Worm (Caenorhabditis elegans): ENCODE data around the gene T10D4.14.
"Not testable (repeated sequence)": the region's sequence is repeated elsewhere in the genome, so short reads cannot be mapped to it uniquely, and the experiment has no call there.

T10D4.14 gene

DNA sequence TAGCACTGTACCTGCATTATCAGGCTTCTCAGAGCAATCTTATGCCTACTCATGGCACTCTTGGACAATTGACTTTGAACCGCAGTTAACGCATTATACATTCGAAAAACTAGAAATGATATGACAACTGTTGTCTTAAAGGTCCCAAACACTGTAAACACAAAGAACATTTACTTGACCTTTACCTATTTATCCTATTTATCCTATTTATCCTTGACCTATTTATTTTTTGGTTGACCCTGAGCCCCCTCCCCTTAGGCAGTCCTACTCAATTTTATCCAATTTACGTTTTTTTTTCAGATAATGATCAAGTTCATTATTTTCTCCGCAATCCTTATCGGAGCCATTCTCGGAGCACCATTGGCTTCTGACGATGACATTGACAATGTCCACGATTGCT is at the start of gene T10D4.14, which contains the start of gene T10D4.19:
Gene T10D4.14 (minus strand): TSS at position 101 of the 400 bp plus-strand sequence.
Gene T10D4.19 (plus strand): TSS at position 304 of the 400 bp plus-strand sequence.
- TF ChIP-seq dao-5 (tag; optimal IDR thresholded peaks at IDR 0.05) (no peak), him-1 (tag; optimal IDR thresholded peaks at IDR 0.05) (no peak), W03F9.2 (tag; optimal IDR thresholded peaks at IDR 0.05) (no peak)

DNA sequence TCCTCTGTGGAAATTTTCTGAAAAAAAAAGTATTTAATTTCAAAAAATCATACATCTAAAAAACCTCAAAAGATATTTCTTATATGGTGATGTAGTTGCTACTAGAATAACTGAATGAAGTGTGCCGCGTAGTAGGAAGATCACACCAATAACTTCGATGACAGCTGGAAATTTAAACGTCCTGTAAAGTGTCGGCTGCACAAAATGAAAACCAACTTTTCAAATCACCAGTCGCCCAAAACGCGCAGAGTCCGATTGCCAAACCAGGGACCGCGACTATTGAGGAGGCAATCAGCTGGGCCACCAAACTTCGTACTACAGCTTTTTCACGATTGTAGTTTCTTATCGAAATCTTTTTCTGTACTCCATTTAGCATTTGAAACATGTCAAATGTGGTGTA is 49.7 kb upstream of the T10D4.14 start, which contains the start of gene sri-48:
Gene sri-48 (minus strand): TSS at position 101 of the 400 bp plus-strand sequence.
- TF ChIP-seq him-1, W03F9.2, dao-5 (tag; optimal IDR thresholded peaks at IDR 0.05): not testable (repeated sequence)

DNA sequence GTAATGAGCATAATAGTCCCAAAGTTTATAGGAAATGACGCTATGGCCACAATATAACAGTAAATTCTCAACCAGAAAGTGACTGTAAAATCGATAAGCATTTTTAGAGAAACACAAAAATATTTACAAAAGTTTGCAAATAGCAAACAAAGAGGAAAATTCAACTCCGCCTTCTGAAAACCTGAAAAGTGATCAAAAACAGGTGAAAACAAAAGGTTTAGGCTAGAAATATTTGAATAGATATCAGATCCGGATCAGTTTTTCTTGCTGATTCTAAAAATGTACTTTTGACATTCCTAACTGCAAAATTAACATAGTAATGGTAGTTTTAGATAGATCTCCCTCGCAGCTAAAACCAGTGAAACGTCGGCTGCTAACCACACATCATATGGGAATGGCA is 47.5 kb upstream of the T10D4.14 start, which contains the start of gene sri-51:
Gene sri-51 (minus strand): TSS at position 101 of the 400 bp plus-strand sequence.
- TF ChIP-seq him-1 (tag; optimal IDR thresholded peaks at IDR 0.05) (no peak), W03F9.2 (tag; optimal IDR thresholded peaks at IDR 0.05) (no peak), dao-5 (tag; optimal IDR thresholded peaks at IDR 0.05) (no peak)

DNA sequence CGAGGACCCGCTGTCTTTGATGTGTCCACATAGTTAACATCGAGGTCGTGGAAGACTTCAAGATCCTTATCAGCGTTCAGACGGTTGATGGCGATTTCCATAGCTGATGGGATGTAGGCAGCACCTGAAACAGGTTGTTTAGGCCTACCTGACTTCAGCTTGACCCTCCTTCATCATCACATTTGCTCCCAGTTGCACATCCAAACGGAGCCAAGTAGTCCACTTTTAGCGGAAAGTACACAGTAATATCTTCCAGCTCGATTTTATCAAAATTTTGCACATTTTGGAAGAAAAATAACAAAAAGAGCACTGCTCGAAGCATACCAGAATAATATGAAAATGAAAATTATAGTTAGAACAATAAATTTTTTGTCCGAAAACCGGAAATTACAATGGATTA is 45.5 kb upstream of the T10D4.14 start, which contains the start of gene gcy-15:
Gene gcy-15 (minus strand): TSS at position 101 of the 400 bp plus-strand sequence.
- TF ChIP-seq him-1 (tag; optimal IDR thresholded peaks at IDR 0.05) (no peak), W03F9.2 (tag; optimal IDR thresholded peaks at IDR 0.05) (no peak), dao-5 (tag; optimal IDR thresholded peaks at IDR 0.05) (no peak)

DNA sequence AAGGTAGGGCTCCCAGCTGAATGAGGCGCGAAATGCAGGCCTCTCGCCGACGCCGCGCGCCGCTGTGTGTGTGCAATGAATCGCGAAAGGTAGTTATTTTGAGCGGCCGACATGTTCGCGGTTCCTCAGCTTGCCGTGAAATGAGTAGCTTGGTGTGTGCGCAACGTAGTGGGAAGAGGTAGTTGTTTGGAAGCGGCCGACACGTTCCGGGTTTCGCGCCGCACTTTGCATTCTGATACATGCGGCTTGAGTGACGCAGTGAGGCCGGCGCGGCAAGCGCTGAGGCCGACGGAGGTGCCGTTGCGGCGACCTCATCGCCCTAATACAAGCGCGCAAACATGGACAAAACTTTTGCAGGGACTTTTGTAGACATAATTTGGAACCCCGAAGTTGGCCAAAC is 44.2 kb upstream of the T10D4.14 start:
- TF ChIP-seq dao-5 (tag; optimal IDR thresholded peaks at IDR 0.05) = no peak
- TF ChIP-seq him-1 (tag; optimal IDR thresholded peaks at IDR 0.05) = no peak
- TF ChIP-seq W03F9.2 (tag; optimal IDR thresholded peaks at IDR 0.05) = no peak

DNA sequence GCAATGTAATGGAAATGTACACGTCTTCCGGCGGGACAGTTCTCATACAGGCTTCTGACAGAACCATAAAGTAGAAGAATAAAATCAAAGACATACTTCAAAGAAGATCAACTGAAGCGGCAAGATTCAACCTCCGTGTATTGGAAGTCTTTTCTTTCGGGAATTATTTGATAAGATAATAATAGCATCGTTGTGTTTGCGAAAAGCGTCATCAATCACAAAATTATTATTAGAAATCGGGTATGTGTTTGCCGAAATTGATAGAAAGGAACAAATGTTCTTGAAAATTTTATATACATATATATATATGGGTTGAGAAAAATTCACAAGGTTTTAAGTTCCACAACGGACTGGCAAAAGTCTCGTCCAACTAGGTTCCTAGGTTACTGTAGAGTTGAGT is 40.0 kb upstream of the T10D4.14 start, which contains the start of gene Y27F2A.9:
Gene Y27F2A.9 (minus strand): TSS at position 101 of the 400 bp plus-strand sequence.
- TF ChIP-seq him-1, dao-5, W03F9.2 (tag; optimal IDR thresholded peaks at IDR 0.05): not testable (repeated sequence)

DNA sequence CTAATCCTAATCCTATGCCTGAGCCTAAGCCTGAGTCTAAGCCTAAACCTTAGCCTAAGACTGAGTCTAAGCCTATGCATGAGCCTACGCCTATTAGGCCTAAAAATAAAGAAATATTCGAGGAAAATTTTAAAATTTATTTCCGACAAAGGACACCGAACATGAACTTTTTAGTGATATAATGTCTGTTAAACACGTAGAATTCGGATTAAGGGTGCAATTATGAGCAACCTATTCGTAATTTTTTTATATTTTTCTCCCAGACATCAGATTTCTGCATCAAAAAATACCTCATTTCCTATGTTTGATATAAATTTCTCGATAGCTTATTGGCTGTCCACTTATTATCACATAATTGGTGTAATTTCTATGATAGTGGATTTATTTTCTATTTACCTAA is 37.5 kb upstream of the T10D4.14 start, which contains the start of gene Y27F2A.11:
Gene Y27F2A.11 (plus strand): TSS at position 301 of the 400 bp plus-strand sequence.
- not testable (repeated sequence) for TF ChIP-seq W03F9.2, him-1, dao-5 (tag; optimal IDR thresholded peaks at IDR 0.05)

DNA sequence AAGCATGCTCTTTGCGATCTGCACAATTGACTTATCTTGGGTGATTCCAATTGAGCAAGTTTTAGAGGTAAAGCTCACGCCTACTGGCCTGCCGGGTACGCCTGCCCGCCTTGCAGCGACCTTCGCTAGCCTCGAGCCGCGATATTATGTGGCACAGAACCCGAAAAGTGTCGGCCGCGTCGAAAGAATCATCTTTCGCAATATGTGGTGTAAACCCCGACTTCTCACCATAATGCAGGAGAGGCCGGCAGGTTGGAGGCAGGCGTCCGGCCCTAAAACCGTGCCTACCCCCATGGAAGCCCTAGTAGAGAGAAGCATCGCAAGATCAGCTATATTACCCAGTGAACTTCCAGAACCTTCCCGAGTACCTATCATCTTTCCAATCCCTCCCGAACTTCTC is 34.3 kb upstream of the T10D4.14 start:
- TF ChIP-seq him-1 (tag; optimal IDR thresholded peaks at IDR 0.05) = no peak

DNA sequence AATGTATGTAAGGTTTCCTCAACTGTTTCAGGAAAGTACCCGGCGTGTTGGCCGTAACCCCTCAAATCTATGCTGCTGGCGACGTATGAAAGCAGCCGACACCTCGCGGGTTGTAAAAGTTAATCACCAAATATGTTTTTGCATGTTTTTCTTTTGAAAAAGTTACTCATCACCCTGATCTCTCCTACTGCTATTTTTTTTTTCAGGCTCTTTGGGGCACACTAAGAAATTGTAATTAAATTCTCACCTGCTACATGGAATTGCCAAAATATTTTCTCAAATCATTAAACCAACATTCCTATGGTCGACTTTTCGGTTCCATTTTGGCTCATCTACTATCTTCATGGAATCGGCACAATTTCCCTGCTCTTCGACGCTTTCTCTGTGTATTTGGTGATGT is 33.3 kb upstream of the T10D4.14 start, which contains the start of gene sri-78:
Gene sri-78 (plus strand): TSS at position 301 of the 400 bp plus-strand sequence.
- not testable (repeated sequence) for TF ChIP-seq him-1, dao-5, W03F9.2 (tag; optimal IDR thresholded peaks at IDR 0.05)

DNA sequence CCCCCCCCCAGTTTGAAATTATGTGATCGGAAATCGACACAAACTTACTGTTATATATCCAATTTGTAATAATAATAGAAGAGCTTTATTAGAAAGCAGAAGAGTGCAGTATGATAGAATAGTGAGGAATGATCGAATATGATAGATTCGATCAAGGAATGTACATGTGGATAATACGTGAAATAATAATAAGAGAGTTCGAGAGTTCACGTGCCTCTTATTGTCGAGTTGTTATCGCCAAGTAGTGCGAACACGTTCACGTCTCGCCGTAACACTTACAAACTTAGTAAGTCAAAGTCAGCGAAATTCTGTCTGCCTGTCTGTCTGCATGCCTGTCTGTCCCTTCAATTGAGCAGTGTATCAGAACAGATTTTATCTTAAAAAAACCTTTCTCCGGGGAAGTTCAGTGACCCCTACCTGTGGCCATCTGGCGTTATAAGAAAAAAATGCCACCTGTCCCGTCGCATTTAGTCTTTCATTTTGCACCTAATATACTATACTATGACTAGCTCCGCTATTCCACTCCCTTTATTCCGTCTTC is 31.9 kb upstream of the T10D4.14 start, which contains the start of the genes Y27F2A.6 and Y27F2A.8:
Gene Y27F2A.6 (minus strand): TSS at position 101 of the 541 bp plus-strand sequence.
Gene Y27F2A.8 (plus strand): TSS at position 491 of the 541 bp plus-strand sequence.
- TF ChIP-seq dao-5, him-1, W03F9.2 (tag; optimal IDR thresholded peaks at IDR 0.05): not testable (repeated sequence)

DNA sequence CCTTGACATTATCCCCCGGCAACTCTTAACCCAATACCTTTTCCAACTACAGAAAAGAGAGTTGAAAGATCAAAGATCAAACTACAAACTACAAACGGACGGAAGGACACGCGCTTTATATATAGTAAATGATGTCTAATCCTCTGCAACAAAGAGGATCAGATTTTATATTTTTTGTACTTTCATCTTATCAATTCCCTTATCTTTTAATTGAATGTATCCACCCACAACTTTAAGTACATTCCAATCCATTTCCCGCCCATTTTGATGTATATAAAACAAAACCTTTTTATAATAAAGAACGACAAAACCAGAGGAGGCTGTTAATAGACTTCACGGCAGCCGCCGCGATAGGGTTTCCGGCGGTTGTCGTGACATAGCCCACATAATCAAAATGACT is 26.1 kb upstream of the T10D4.14 start, which contains the start of gene sri-40:
Gene sri-40 (plus strand): TSS at position 301 of the 400 bp plus-strand sequence.
- TF ChIP-seq him-1, dao-5, W03F9.2 (tag; optimal IDR thresholded peaks at IDR 0.05): not testable (repeated sequence)

DNA sequence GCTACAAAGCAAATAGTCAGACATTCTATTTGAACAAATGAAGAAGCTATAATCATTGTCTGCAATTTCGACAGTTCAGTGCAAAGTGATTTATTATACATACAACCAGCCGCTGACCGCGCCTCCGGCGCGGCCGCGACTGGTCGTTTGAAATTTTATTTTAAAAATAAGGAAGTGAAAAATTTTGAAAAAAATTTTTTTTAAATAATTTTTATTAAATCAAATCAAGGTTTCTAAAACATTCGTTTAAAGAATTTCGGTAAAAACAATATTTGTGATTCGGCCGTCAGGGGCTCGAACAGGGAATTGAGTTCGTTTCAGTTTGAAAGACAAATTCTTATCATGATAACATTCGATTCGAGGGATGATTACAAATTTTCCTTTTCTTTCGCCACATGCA is 20.7 kb upstream of the T10D4.14 start, which contains the start of gene Y27F2A.10:
Gene Y27F2A.10 (minus strand): TSS at position 101 of the 400 bp plus-strand sequence.
- TF ChIP-seq him-1 (tag; optimal IDR thresholded peaks at IDR 0.05) (no peak), dao-5 (tag; optimal IDR thresholded peaks at IDR 0.05) (no peak), W03F9.2 (tag; optimal IDR thresholded peaks at IDR 0.05) (no peak)

DNA sequence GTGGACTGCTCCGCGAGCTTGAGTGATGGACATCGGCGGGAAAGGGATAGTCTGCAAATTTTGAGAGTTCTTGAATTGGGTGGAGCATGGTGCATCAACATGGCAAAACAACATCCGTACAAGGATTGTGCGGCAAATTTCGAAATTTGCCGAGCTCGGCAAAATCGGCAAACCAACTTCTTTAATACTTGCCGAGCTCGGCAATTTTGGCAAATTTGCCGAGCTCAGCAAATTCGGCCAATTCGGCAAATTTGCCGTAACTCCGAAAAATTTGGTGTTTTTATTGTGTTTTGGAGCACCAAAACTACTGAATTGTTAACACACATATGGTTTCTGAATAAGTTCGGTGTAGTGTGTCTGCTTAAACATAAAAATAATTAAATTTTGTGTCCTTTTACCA is 18.6 kb upstream of the T10D4.14 start, which contains the start of gene fbxc-55:
Gene fbxc-55 (minus strand): TSS at position 101 of the 400 bp plus-strand sequence.
- TF ChIP-seq him-1 (tag; optimal IDR thresholded peaks at IDR 0.05) = no peak
- TF ChIP-seq dao-5 (tag; optimal IDR thresholded peaks at IDR 0.05) = no peak
- no peak for TF ChIP-seq W03F9.2 (tag; optimal IDR thresholded peaks at IDR 0.05)

DNA sequence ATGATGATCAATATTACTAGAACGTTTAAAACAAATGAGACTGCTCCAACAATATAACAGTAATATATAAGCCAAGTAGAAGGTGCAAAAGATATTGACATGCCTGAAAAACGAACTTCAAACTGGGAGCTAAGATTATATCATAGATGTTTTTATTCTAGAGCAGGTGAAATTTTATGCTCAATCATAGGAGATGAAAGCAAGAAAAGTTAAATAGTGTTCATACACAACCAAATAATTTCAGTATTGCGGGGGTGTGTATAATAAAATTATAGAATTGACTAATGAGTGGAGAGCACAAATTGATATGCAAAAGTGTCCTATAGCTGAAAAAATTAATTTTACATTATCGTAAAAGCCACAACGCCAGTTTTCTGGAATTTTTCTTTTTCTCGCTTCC is 7.5 kb upstream of the T10D4.14 start, which contains the start of gene sri-34:
Gene sri-34 (minus strand): TSS at position 101 of the 400 bp plus-strand sequence.
- TF ChIP-seq dao-5 (tag; optimal IDR thresholded peaks at IDR 0.05) (no peak), W03F9.2 (tag; optimal IDR thresholded peaks at IDR 0.05) (no peak), him-1 (tag; optimal IDR thresholded peaks at IDR 0.05) (no peak)
